Worm (Caenorhabditis elegans) whole organism, L1 larva: ENCODE measurements around the gene srz-12.

Experiments
- ama-1 ChIP-seq: fragments of 150-350 bp; optimal IDR thresholded peaks from 2 replicates; lab custom pipeline; 2014
- ceh-82 ChIP-seq, 3 experiments: fragments of 150-350 bp in 1 of 3; sonication (generic microtip) in 2 of 3; optimal IDR thresholded peaks; 2 replicates each; lab custom pipeline; 2014 to 2017; ENCODE audit warnings: missing biosample characterization in 3 of 3, missing genetic modification characterization in 3 of 3
- ets-5 ChIP-seq: fragments of 200-800 bp; sonication (Bioruptor generic); IDR thresholded peaks from 2 replicates; pipeline ENCODE4 v1.3.6; 2022; ENCODE audit warnings: missing genetic modification characterization, missing compliant biosample characterization
- fkh-10 ChIP-seq: sonication (generic microtip); optimal IDR thresholded peaks from 2 replicates; lab custom pipeline; 2017; ENCODE audit warnings: missing biosample characterization, missing genetic modification reagents, missing genetic modification characterization
- lsy-2 ChIP-seq, 2 experiments: fragments of 150-350 bp; optimal IDR thresholded peaks; 2 replicates each; lab custom pipeline; 2014; ENCODE audit warnings: missing biosample characterization in 2 of 2, missing genetic modification characterization in 2 of 2
- snu-23 ChIP-seq: sonication (generic microtip); optimal IDR thresholded peaks from 2 replicates; lab custom pipeline; 2016; ENCODE audit warnings: missing genetic modification characterization, missing compliant biosample characterization
- swsn-7 ChIP-seq: sonication (generic microtip); optimal IDR thresholded peaks from 2 replicates; lab custom pipeline; 2016; ENCODE audit warnings: missing genetic modification characterization, missing compliant biosample characterization
- unc-62 ChIP-seq: fragments of 150-350 bp; optimal IDR thresholded peaks from 2 replicates; lab custom pipeline; 2014; ENCODE audit warnings: missing biosample characterization, missing genetic modification reagents, missing genetic modification characterization

DNA sequence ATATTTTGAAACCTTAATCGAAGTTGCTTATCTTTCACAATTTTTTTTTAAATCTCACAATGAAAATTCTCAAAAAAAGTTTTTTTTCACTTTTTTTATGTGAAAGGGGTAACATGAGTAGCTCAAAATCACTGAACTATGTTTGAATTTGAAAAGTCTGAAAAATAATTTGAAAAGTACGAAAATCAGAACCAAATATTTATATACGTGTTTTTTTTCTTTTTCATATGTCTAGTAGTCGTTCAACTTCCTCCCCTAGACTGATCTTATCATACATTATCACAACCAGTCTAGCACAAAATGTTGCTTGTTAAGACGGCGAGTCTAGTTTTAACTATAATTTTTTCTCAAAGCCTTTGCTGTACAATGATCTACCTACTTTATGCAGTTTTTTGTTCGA is 41.1 kb downstream of the srz-12 start, which contains the start of gene srbc-49:
- TF ChIP-seq snu-23 (GFP tag; lab: Kevin White, UChicago) = no peak
- TF ChIP-seq ama-1 = no peak
- TF ChIP-seq ets-5 (GFP tag; lab: Robert Waterston, UW) = no peak
- no peak for TF ChIP-seq fkh-10
- no peak for TF ChIP-seq swsn-7
- TF ChIP-seq ceh-82 (tag; optimal IDR thresholded peaks at IDR 0.05; lab: Kevin White, UChicago) = no peak
- no peak for TF ChIP-seq lsy-2 (tag; optimal IDR thresholded peaks at IDR 0.05; lab: Kevin White, UChicago)
- TF ChIP-seq unc-62 = no peak
